Worm (Caenorhabditis elegans) whole organism, young adult: ENCODE results near the gene R04D3.2.

Experiments
- C17E4.6 ChIP-seq: fragments of 200-800 bp; sonication (Bioruptor generic); IDR thresholded peaks from 2 replicates; pipeline ENCODE4 v1.3.6; 2022; ENCODE audit warnings: missing genetic modification reagents, missing genetic modification characterization, missing compliant biosample characterization
- F10E7.11 ChIP-seq: sonication (generic microtip); optimal IDR thresholded peaks from 2 replicates; lab custom pipeline; 2017; ENCODE audit warnings: mild to moderate bottlenecking, missing genetic modification characterization, moderate library complexity, missing compliant biosample characterization
- F22D6.2 ChIP-seq: sonication (generic microtip); optimal IDR thresholded peaks from 2 replicates; lab custom pipeline; 2016; ENCODE audit warnings: mild to moderate bottlenecking, missing genetic modification characterization, missing compliant biosample characterization
- F33H1.4 ChIP-seq: fragments of 200-800 bp; sonication (Bioruptor generic); IDR thresholded peaks from 2 replicates; pipeline ENCODE4 v1.3.6; 2022; ENCODE audit warnings: missing genetic modification reagents, missing genetic modification characterization, missing compliant biosample characterization
- F37B4.10 ChIP-seq: fragments of 200-800 bp; sonication (Bioruptor generic); IDR thresholded peaks from 2 replicates; pipeline ENCODE4 v1.3.6; 2022; ENCODE audit warnings: missing genetic modification characterization, missing compliant biosample characterization
- F39B2.1 ChIP-seq: fragments of 200-800 bp; sonication (Bioruptor generic); IDR thresholded peaks from 2 replicates; pipeline ENCODE4 v1.3.6; 2022; ENCODE audit warnings: missing genetic modification reagents, missing genetic modification characterization, missing compliant biosample characterization
- T07F8.4 ChIP-seq: sonication (generic microtip); optimal IDR thresholded peaks from 2 replicates; lab custom pipeline; 2016; ENCODE audit warnings: mild to moderate bottlenecking, missing genetic modification characterization, moderate library complexity, missing compliant biosample characterization
- Y53F4B.3 ChIP-seq: fragments of 200-800 bp; sonication (Bioruptor generic); IDR thresholded peaks from 2 replicates; pipeline ENCODE4 v1.3.6; 2022; ENCODE audit warnings: missing genetic modification reagents, missing genetic modification characterization, missing compliant biosample characterization
- Y56A3A.18 ChIP-seq: fragments of 200-800 bp; sonication (Bioruptor generic); IDR thresholded peaks from 2 replicates; pipeline ENCODE4 v1.3.6; 2022; ENCODE audit warnings: missing genetic modification reagents, missing genetic modification characterization, missing compliant biosample characterization
- athp-1 ChIP-seq: sonication (generic microtip); optimal IDR thresholded peaks from 2 replicates; lab custom pipeline; 2017; ENCODE audit warnings: mild to moderate bottlenecking, missing genetic modification characterization, missing compliant biosample characterization
- attf-3 ChIP-seq: fragments of 200-800 bp; sonication (Bioruptor generic); conservative IDR thresholded peaks from 2 replicates; pipeline ENCODE4 v1.3.6; 2022; ENCODE audit warnings: missing genetic modification reagents, missing genetic modification characterization, missing compliant biosample characterization
- attf-5 ChIP-seq: fragments of 200-800 bp; sonication (Bioruptor generic); optimal IDR thresholded peaks from 2 replicates; lab custom pipeline; 2018; ENCODE audit warnings: mild to moderate bottlenecking, missing genetic modification characterization, missing compliant biosample characterization
- cebp-1 ChIP-seq, 2 experiments: fragments of 200-800 bp in 1 of 2; sonication (Bioruptor generic) in 1 of 2; sonication (generic microtip) in 1 of 2; IDR thresholded peaks in 1 of 2; optimal IDR thresholded peaks in 1 of 2; 2 replicates each; pipeline versions ENCODE4 v1.3.6 to Lab custom; 2017 to 2022; ENCODE audit warnings: missing compliant biosample characterization in 2 of 2, missing genetic modification characterization in 2 of 2, mild to moderate bottlenecking in 1 of 2, missing genetic modification reagents in 1 of 2, moderate library complexity in 1 of 2
- cebp-2 ChIP-seq: fragments of 200-800 bp; sonication (Bioruptor generic); IDR thresholded peaks from 2 replicates; pipeline ENCODE4 v1.3.6; 2022; ENCODE audit warnings: missing genetic modification characterization, missing compliant biosample characterization
- ceh-58 ChIP-seq: fragments of 200-800 bp; sonication (Bioruptor generic); IDR thresholded peaks from 2 replicates; pipeline ENCODE4 v1.3.6; 2022; ENCODE audit warnings: missing genetic modification characterization, missing compliant biosample characterization
- ceh-91 ChIP-seq: fragments of 200-800 bp; sonication (Bioruptor generic); IDR thresholded peaks from 2 replicates; pipeline ENCODE4 v1.3.6; 2022; ENCODE audit warnings: missing genetic modification reagents, missing genetic modification characterization, missing compliant biosample characterization
- chd-7 ChIP-seq: sonication (generic microtip); optimal IDR thresholded peaks from 2 replicates; lab custom pipeline; 2016; ENCODE audit warnings: mild to moderate bottlenecking, missing genetic modification characterization, moderate library complexity, missing compliant biosample characterization
- die-1 ChIP-seq: sonication (generic microtip); optimal IDR thresholded peaks from 2 replicates; lab custom pipeline; 2016; ENCODE audit warnings: missing genotype, mild to moderate bottlenecking, missing genetic modification characterization, missing compliant biosample characterization
- dpff-1 ChIP-seq: sonication (generic microtip); optimal IDR thresholded peaks from 2 replicates; lab custom pipeline; 2017; ENCODE audit warnings: mild to moderate bottlenecking, missing genetic modification characterization, missing compliant biosample characterization
- dpl-1 ChIP-seq: fragments of 150-350 bp; optimal IDR thresholded peaks from 2 replicates; lab custom pipeline; 2014; ENCODE audit warnings: missing biosample characterization, missing genetic modification reagents, missing genetic modification characterization
- ekl-4 ChIP-seq: fragments of 200-800 bp; sonication (Bioruptor generic); IDR thresholded peaks from 2 replicates; pipeline ENCODE4 v1.3.6; 2022; ENCODE audit warnings: missing genetic modification reagents, missing genetic modification characterization, missing compliant biosample characterization
- fkh-3 ChIP-seq: sonication (generic microtip); optimal IDR thresholded peaks from 2 replicates; lab custom pipeline; 2016; ENCODE audit warnings: mild to moderate bottlenecking, missing genetic modification characterization, missing compliant biosample characterization
- hmg-1.2 ChIP-seq: fragments of 200-800 bp; sonication (Bioruptor generic); IDR thresholded peaks from 2 replicates; pipeline ENCODE4 v1.3.6; 2022; ENCODE audit warnings: missing genetic modification reagents, missing genetic modification characterization, missing compliant biosample characterization
- let-526 ChIP-seq: fragments of 200-800 bp; sonication (Bioruptor generic); IDR thresholded peaks from 2 replicates; pipeline ENCODE4 v1.3.6; 2022; ENCODE audit warnings: missing genetic modification reagents, missing genetic modification characterization, missing compliant biosample characterization
- lin-26 ChIP-seq: fragments of 200-800 bp; sonication (Bioruptor generic); IDR thresholded peaks from 2 replicates; pipeline ENCODE4 v1.3.6; 2022; ENCODE audit warnings: missing genetic modification reagents, missing genetic modification characterization, missing compliant biosample characterization
- lin-40 ChIP-seq: sonication (generic microtip); optimal IDR thresholded peaks from 2 replicates; lab custom pipeline; 2016; ENCODE audit warnings: missing genetic modification characterization, mild to moderate bottlenecking, missing compliant biosample characterization, missing genotype, missing genetic modification reagents
- madf-10 ChIP-seq: sonication (generic microtip); optimal IDR thresholded peaks from 2 replicates; lab custom pipeline; 2016; ENCODE audit warnings: mild to moderate bottlenecking, missing genetic modification characterization, missing compliant biosample characterization
- mes-4 ChIP-seq: sonication (generic microtip); optimal IDR thresholded peaks from 2 replicates; lab custom pipeline; 2016; ENCODE audit warnings: missing genotype, missing genetic modification characterization, missing compliant biosample characterization
- nfya-2 ChIP-seq: fragments of 200-800 bp; sonication (Bioruptor generic); IDR thresholded peaks from 2 replicates; pipeline ENCODE4 v1.3.6; 2022; ENCODE audit warnings: missing genetic modification reagents, missing genetic modification characterization, missing compliant biosample characterization
- nhr-179 ChIP-seq: sonication (generic microtip); optimal IDR thresholded peaks from 2 replicates; lab custom pipeline; 2016; ENCODE audit warnings: mild to moderate bottlenecking, missing genetic modification characterization, missing compliant biosample characterization
- nhr-80 ChIP-seq: sonication (generic microtip); optimal IDR thresholded peaks from 2 replicates; lab custom pipeline; 2016; ENCODE audit warnings: missing genetic modification characterization, missing compliant biosample characterization
- pbrm-1 ChIP-seq: fragments of 200-800 bp; sonication (Bioruptor generic); IDR thresholded peaks from 2 replicates; pipeline ENCODE4 v1.3.6; 2022; ENCODE audit warnings: missing genetic modification reagents, missing genetic modification characterization, missing compliant biosample characterization
- pha-4 ChIP-seq: fragments of 150-350 bp; sonication (generic microtip); optimal IDR thresholded peaks from 2 replicates; lab custom pipeline; 2014; ENCODE audit warnings: missing biosample characterization, missing genetic modification reagents, missing genetic modification characterization
- rec-8 ChIP-seq, 2 experiments: sonication (generic microtip); optimal IDR thresholded peaks; 2 replicates each; lab custom pipeline; 2016; ENCODE audit warnings: mild to moderate bottlenecking in 2 of 2, missing genetic modification characterization in 2 of 2, missing genetic modification reagents in 2 of 2, missing genotype in 2 of 2, missing biosample characterization in 1 of 2, missing compliant biosample characterization in 1 of 2, moderate library complexity in 1 of 2
- rpc-1 ChIP-seq, 2 experiments: fragments of 150-350 bp in 1 of 2; sonication (generic microtip) in 1 of 2; optimal IDR thresholded peaks; 2 replicates each; lab custom pipeline; 2014 to 2018; ENCODE audit warnings: missing biosample characterization in 1 of 2, missing genetic modification characterization in 1 of 2, missing genetic modification reagents in 1 of 2, missing genotype in 1 of 2
- sdz-38 ChIP-seq: sonication (generic microtip); optimal IDR thresholded peaks from 2 replicates; lab custom pipeline; 2016; ENCODE audit warnings: missing genotype, missing genetic modification characterization, missing compliant biosample characterization
- snpc-4 ChIP-seq, 5 experiments: fragments of 150-350 bp in 1 of 5; sonication (generic microtip) in 4 of 5; optimal IDR thresholded peaks; 2 replicates each; lab custom pipeline; 2014 to 2018; ENCODE audit warnings: missing genetic modification characterization in 5 of 5, missing biosample characterization in 3 of 5, antibody characterized with exemption in 2 of 5, mild to moderate bottlenecking in 2 of 5, missing compliant biosample characterization in 2 of 5, missing genotype in 2 of 5, moderate library complexity in 2 of 5, missing genetic modification reagents in 1 of 5
- sptf-2 ChIP-seq: fragments of 200-800 bp; sonication (Bioruptor generic); optimal IDR thresholded peaks from 2 replicates; lab custom pipeline; 2018; ENCODE audit warnings: mild to moderate bottlenecking, missing genetic modification characterization, missing compliant biosample characterization
- tbp1 ChIP-seq: fragments of 200-800 bp; sonication (Bioruptor generic); optimal IDR thresholded peaks from 2 replicates; lab custom pipeline; 2018; ENCODE audit warnings: mild to moderate bottlenecking, missing genetic modification characterization, missing compliant biosample characterization
- unc-62 ChIP-seq: fragments of 150-350 bp; optimal IDR thresholded peaks from 2 replicates; lab custom pipeline; 2014; ENCODE audit warnings: missing biosample characterization, missing genetic modification reagents, missing genetic modification characterization
- zfh-2 ChIP-seq: fragments of 200-800 bp; sonication (Bioruptor generic); conservative IDR thresholded peaks from 2 replicates; pipeline ENCODE4 v1.3.6; 2022; ENCODE audit warnings: missing genetic modification reagents, missing genetic modification characterization, missing compliant biosample characterization
- zim-3 ChIP-seq: sonication (generic microtip); optimal IDR thresholded peaks from 2 replicates; lab custom pipeline; 2017; ENCODE audit warnings: mild to moderate bottlenecking, missing genetic modification characterization, moderate library complexity, missing compliant biosample characterization
- ztf-18 ChIP-seq: sonication (generic microtip); optimal IDR thresholded peaks from 2 replicates; lab custom pipeline; 2016; ENCODE audit warnings: missing genotype, mild to moderate bottlenecking, missing genetic modification characterization, missing compliant biosample characterization
- ztf-22 ChIP-seq: fragments of 200-800 bp; sonication (Bioruptor generic); optimal IDR thresholded peaks from 2 replicates; lab custom pipeline; 2018; ENCODE audit warnings: mild to moderate bottlenecking, missing genetic modification characterization, moderate library complexity, missing compliant biosample characterization
- ztf-26 ChIP-seq: sonication (generic microtip); optimal IDR thresholded peaks from 2 replicates; lab custom pipeline; 2017; ENCODE audit warnings: missing genetic modification characterization, missing compliant biosample characterization

The R04D3.2 gene

DNA sequence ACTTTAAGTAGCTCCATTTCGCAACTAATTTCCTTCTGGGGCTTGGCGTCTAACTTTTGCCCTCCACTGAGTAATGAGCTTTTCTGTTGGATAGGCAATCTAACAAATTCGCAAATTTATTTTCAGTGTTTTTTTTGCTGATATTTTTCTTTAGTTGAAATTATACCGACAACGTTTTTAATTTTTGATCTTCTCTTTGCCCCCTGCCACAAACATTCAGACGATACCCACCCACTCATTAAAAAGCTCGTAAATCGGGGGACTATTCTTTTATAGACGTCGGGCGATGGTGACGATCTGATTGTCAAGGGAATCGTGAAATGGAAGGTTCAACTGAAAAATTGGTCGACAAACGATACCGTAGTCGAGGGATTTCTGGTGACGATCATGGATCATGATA, 37.3 kb upstream of the R04D3.2 start (continued):
- no peak for TF ChIP-seq F10E7.11 (tag; lab: Kevin White, UChicago)
- TF ChIP-seq attf-3 (GFP tag; lab: Robert Waterston, UW): no peak
- TF ChIP-seq nhr-179 (tag; lab: Kevin White, UChicago): no peak
- TF ChIP-seq Y53F4B.3 (GFP tag; lab: Robert Waterston, UW): no peak
- TF ChIP-seq mes-4 (tag; lab: Kevin White, UChicago): no peak

DNA sequence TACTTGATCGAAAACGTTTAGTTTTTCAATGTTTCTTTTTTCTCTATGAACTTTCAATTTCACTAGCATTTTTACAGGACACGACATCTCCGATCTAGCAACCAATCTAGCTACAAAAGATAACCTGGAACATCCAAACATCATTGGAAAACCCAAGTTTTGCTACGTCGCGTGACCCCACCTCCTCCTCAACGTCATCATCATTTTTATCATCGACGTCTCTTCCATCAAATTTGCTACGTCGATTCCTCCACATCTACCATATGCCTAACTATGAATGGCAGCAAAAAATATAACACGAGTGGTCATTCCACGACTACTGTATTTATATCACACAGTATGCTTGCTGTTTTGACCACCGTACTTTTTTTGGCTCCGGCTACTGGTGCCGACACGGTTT, 36.5 kb upstream of the R04D3.2 start, which contains the start of gene F46G10.2:
TSS of gene F46G10.2 (plus strand) at position 78 of the 400 bp plus-strand sequence.
- no peak for TF ChIP-seq chd-7
- TF ChIP-seq rec-8 (tag; optimal IDR thresholded peaks at IDR 0.05; lab: Kevin White, UChicago): no peak
- no peak for TF ChIP-seq snpc-4 (GFP tag; optimal IDR thresholded peaks at IDR 0.05; lab: Kevin White, UChicago)
- no peak for TF ChIP-seq snpc-4 (tag; optimal IDR thresholded peaks at IDR 0.05; lab: Kevin White, UChicago)
- no peak for TF ChIP-seq pha-4
- TF ChIP-seq C17E4.6 (GFP tag; lab: Robert Waterston, UW): no peak
- TF ChIP-seq cebp-2: no peak
- TF ChIP-seq madf-10 (tag; lab: Kevin White, UChicago): no peak
- no peak for TF ChIP-seq nhr-80 (tag; lab: Kevin White, UChicago)
- no peak for TF ChIP-seq T07F8.4 (tag; lab: Kevin White, UChicago)
- no peak for TF ChIP-seq let-526
- TF ChIP-seq zfh-2 (GFP tag; lab: Robert Waterston, UW): no peak
- no peak for TF ChIP-seq F22D6.2
- no peak for TF ChIP-seq pbrm-1
- no peak for TF ChIP-seq athp-1 (tag; lab: Kevin White, UChicago)
- TF ChIP-seq attf-5 (GFP tag; lab: Kevin White, UChicago): no peak
- TF ChIP-seq cebp-1 (GFP tag; IDR thresholded peaks at IDR 0.05; lab: Robert Waterston, UW): no peak
- no peak for TF ChIP-seq cebp-1 (tag; optimal IDR thresholded peaks at IDR 0.05; lab: Kevin White, UChicago)
- no peak for TF ChIP-seq fkh-3
- TF ChIP-seq ceh-91 (GFP tag; lab: Robert Waterston, UW): no peak

DNA sequence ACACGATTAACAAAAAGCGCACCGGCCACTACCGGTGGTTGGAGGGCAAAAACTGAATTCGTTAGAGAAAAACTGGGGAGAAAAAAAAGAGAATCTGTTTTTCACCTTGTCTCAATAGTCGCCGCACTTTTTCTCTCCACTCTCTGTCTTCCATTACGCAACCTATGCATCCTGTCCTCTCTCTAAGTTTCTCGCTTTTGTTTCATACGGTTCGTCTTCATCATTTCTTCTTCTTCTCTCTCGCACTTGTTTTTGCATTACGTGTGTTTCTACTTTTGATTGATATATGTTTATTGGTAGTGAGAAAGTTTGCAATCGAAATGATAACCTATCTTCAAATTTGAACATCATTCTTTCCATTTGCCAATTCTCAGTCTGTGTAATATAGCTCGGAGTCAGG, 34.1 kb upstream of the R04D3.2 start:
- no peak for TF ChIP-seq ztf-22
- TF ChIP-seq zim-3 (tag; lab: Kevin White, UChicago): no peak
- no peak for TF ChIP-seq rpc-1 (optimal IDR thresholded peaks at IDR 0.05; lab: Kevin White, UChicago)
- no peak for TF ChIP-seq rpc-1 (tag; optimal IDR thresholded peaks at IDR 0.05; lab: Kevin White, UChicago)
- peak; percentile 70 for TF ChIP-seq nhr-80 (tag; lab: Kevin White, UChicago)
- no peak for TF ChIP-seq die-1 (tag; lab: Kevin White, UChicago)
- no peak for TF ChIP-seq Y56A3A.18
- no peak for TF ChIP-seq ekl-4 (GFP tag; lab: Robert Waterston, UW)
- no peak for TF ChIP-seq tbp1 (GFP tag; lab: Kevin White, UChicago)
- no peak for TF ChIP-seq F10E7.11 (tag; lab: Kevin White, UChicago)
- TF ChIP-seq nfya-2 (GFP tag; lab: Robert Waterston, UW): no peak
- no peak for TF ChIP-seq T07F8.4 (tag; lab: Kevin White, UChicago)
- 0 out of 2 replicates have a peak, but pooled peaks have one; percentile 20 for TF ChIP-seq lin-26 (GFP tag; lab: Robert Waterston, UW)
- no peak for TF ChIP-seq sdz-38
- TF ChIP-seq dpff-1: no peak
- TF ChIP-seq dpl-1 (GFP tag; lab: Kevin White, UChicago): no peak
- peak; percentile 16 for TF ChIP-seq ztf-26
- TF ChIP-seq hmg-1.2 (GFP tag; lab: Robert Waterston, UW): no peak
- TF ChIP-seq ztf-18 (tag; lab: Kevin White, UChicago): no peak
- no peak for TF ChIP-seq cebp-1 (GFP tag; IDR thresholded peaks at IDR 0.05; lab: Robert Waterston, UW)
- peak; percentile 12 for TF ChIP-seq cebp-1 (tag; optimal IDR thresholded peaks at IDR 0.05; lab: Kevin White, UChicago)
- no peak for TF ChIP-seq ceh-58 (GFP tag; lab: Robert Waterston, UW)
- no peak for TF ChIP-seq unc-62
- TF ChIP-seq F33H1.4 (GFP tag; lab: Robert Waterston, UW): no peak
- no peak for TF ChIP-seq attf-5 (GFP tag; lab: Kevin White, UChicago)
- TF ChIP-seq sptf-2 (GFP tag; lab: Kevin White, UChicago): no peak
- peak; percentile 29 for TF ChIP-seq lin-40
- TF ChIP-seq F37B4.10 (GFP tag; lab: Robert Waterston, UW): no peak
- no peak for TF ChIP-seq F39B2.1 (GFP tag; lab: Robert Waterston, UW)
- TF ChIP-seq pha-4: no peak
